Fruit fly (Drosophila melanogaster): ENCODE measurements around the gene Pgant35A.

DNA sequence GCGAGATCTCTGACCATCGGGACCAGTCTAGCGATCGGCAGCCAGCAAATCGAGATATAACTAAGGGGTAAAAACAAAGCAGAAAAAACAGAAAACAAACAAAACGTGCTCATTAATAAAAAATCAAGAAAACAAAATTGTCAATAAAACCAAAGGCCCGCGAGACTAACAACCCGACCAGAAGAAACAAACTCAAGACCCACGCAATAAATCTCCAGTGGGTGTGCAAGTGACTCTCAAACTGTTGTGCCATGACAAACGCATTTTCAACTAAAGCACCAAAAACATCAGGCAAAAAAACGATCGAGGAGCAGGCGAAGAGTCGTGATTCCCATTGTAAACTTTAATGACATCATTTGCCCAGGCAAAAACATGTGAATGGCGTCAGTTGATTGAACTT, 41.1 kb upstream of the Pgant35A start:
- TF ChIP-seq psq (optimal IDR thresholded peaks at IDR 0.05): no peak
- no peak for TF ChIP-seq CG8478 (optimal IDR thresholded peaks at IDR 0.05)
- no peak for TF ChIP-seq EcR (GFP tag; optimal IDR thresholded peaks at IDR 0.05)
- TF ChIP-seq pan (optimal IDR thresholded peaks at IDR 0.05): no peak
- no peak for TF ChIP-seq usp (GFP tag; optimal IDR thresholded peaks at IDR 0.05)
